Worm (Caenorhabditis elegans): ENCODE data around the gene srw-145.

The srw-145 gene

ce11 chrV:13892457-13893375 lies 44.2 kb upstream of the srw-145 start, which contains the start of gene sptl-3:
TSS of gene sptl-3 (plus strand) at chrV:13893325.
- TF ChIP-seq pag-3 (tag; optimal IDR thresholded peaks at IDR 0.05; ENCODE audit: borderline replicate concordance, insufficient read depth) (no peak), sup-37 (GFP tag; optimal IDR thresholded peaks at IDR 0.05) (no peak), rnt-1 (tag; optimal IDR thresholded peaks at IDR 0.05) (peak; percentile 43), aly-2 (tag; optimal IDR thresholded peaks at IDR 0.05) (no peak), egl-13 (tag; optimal IDR thresholded peaks at IDR 0.05) (no peak), lin-39 (tag; optimal IDR thresholded peaks at IDR 0.05) (no peak), hpl-2 (GFP tag; optimal IDR thresholded peaks at IDR 0.05) (no peak), ceh-82 (tag; optimal IDR thresholded peaks at IDR 0.05) (no peak), xbp-1 (tag; optimal IDR thresholded peaks at IDR 0.05) (no peak), unc-98 (GFP tag; IDR thresholded peaks at IDR 0.05) (no peak), ztf-11 (tag; optimal IDR thresholded peaks at IDR 0.05) (no peak), pax-3 (tag; optimal IDR thresholded peaks at IDR 0.05) (no peak), elt-3 (tag; optimal IDR thresholded peaks at IDR 0.05) (peak in 2 of 6 experiments; percentile 49 to 81), snpc-4 (tag; optimal IDR thresholded peaks at IDR 0.05) (no peak), F16B12.6 (tag; optimal IDR thresholded peaks at IDR 0.05) (no peak), skn-1 (tag; optimal IDR thresholded peaks at IDR 0.05) (peak; percentile 48), aha-1 (tag; optimal IDR thresholded peaks at IDR 0.05) (no peak), isw-1 (GFP tag; IDR thresholded peaks at IDR 0.05) (no peak), pqm-1 (tag; optimal IDR thresholded peaks at IDR 0.05) (no peak), zip-4 (GFP tag; optimal IDR thresholded peaks at IDR 0.05) (no peak), fkh-4 (tag; optimal IDR thresholded peaks at IDR 0.05; ENCODE audit: borderline replicate concordance) (no peak), lin-13 (GFP tag; optimal IDR thresholded peaks at IDR 0.05) (no peak), lin-15B (tag; optimal IDR thresholded peaks at IDR 0.05) (no peak), mef-2 (tag; optimal IDR thresholded peaks at IDR 0.05) (no peak), hlh-4 (tag; optimal IDR thresholded peaks at IDR 0.05) (no peak), nhr-76 (tag; optimal IDR thresholded peaks at IDR 0.05) (no peak), C04F5.9 (tag; optimal IDR thresholded peaks at IDR 0.05) (no peak), elt-2 (tag; optimal IDR thresholded peaks at IDR 0.05) (peak; percentile 77), fkh-8 (tag; optimal IDR thresholded peaks at IDR 0.05) (no peak), lsy-2 (tag; optimal IDR thresholded peaks at IDR 0.05) (peak in 1 of 2 experiments; percentile 42), ceh-8 (GFP tag; optimal IDR thresholded peaks at IDR 0.05) (no peak), ceh-88 (GFP tag; IDR thresholded peaks at IDR 0.05) (no peak), Y116A8C.19 (tag; optimal IDR thresholded peaks at IDR 0.05; ENCODE audit: borderline replicate concordance) (no peak), efl-3 (GFP tag; optimal IDR thresholded peaks at IDR 0.05) (no peak), efl-1 (optimal IDR thresholded peaks at IDR 0.05) (peak; percentile 4 to 22), efl-1 (GFP tag; optimal IDR thresholded peaks at IDR 0.05 in 1 of 2) (peak; percentile 10 to 88), nhr-90 (tag; optimal IDR thresholded peaks at IDR 0.05; ENCODE audit: poor library complexity) (peak; percentile 14), ztf-4 (tag; optimal IDR thresholded peaks at IDR 0.05) (no peak), nhr-71 (tag; optimal IDR thresholded peaks at IDR 0.05) (peak; percentile 75), ceh-90 (tag; optimal IDR thresholded peaks at IDR 0.05) (no peak), lir-3 (tag; optimal IDR thresholded peaks at IDR 0.05; ENCODE audit: poor library complexity) (no peak), alr-1 (tag; optimal IDR thresholded peaks at IDR 0.05; ENCODE audit: borderline replicate concordance) (no peak), egl-27 (tag; optimal IDR thresholded peaks at IDR 0.05) (no peak), irx-1 (tag; optimal IDR thresholded peaks at IDR 0.05) (no peak), hlh-17 (GFP tag; optimal IDR thresholded peaks at IDR 0.05; ENCODE audit: borderline replicate concordance) (no peak), C16A3.4 (tag; optimal IDR thresholded peaks at IDR 0.05) (peak; percentile 20), mdl-1 (tag; optimal IDR thresholded peaks at IDR 0.05) (peak in 1 of 2 experiments; percentile 61), lin-14 (GFP tag; optimal IDR thresholded peaks at IDR 0.05) (peak; percentile 69), swsn-7 (tag; optimal IDR thresholded peaks at IDR 0.05) (no peak), tbx-2 (tag; optimal IDR thresholded peaks at IDR 0.05) (peak; percentile 44)

Measured in whole organism, L1 larva.